Worm (Caenorhabditis elegans): ENCODE measurements around the gene nlt-1.

Gene nlt-1

ce11 chrII:9967999-9968706 is 32.8 kb downstream of the nlt-1 start, which contains the start of the genes R53.4 and psf-1 (continued):
- TF ChIP-seq tlf-1 (GFP tag; optimal IDR thresholded peaks at IDR 0.05): no peak
- peak; percentile 47; the same call in 1 of the 2 replicates for TF ChIP-seq let-526 (GFP tag; IDR thresholded peaks at IDR 0.05)
- no peak for TF ChIP-seq B0035.1 (tag; optimal IDR thresholded peaks at IDR 0.05)
- TF ChIP-seq lin-35 (GFP tag; optimal IDR thresholded peaks at IDR 0.05): no peak
- no peak for TF ChIP-seq atf-7 (tag; optimal IDR thresholded peaks at IDR 0.05)
- peak; percentile 59 for TF ChIP-seq attf-5 (GFP tag; optimal IDR thresholded peaks at IDR 0.05)
- TF ChIP-seq somi-1 (GFP tag; optimal IDR thresholded peaks at IDR 0.05): no peak
- TF ChIP-seq lsl-1 (GFP tag; optimal IDR thresholded peaks at IDR 0.05): peak; percentile 62
- TF ChIP-seq pbrm-1 (GFP tag; IDR thresholded peaks at IDR 0.05): no peak; the same call in 1 of the 2 replicates
- TF ChIP-seq rec-8 (tag; optimal IDR thresholded peaks at IDR 0.05): no peak
- TF ChIP-seq F39B2.1 (GFP tag; IDR thresholded peaks at IDR 0.05): no peak
- no peak for TF ChIP-seq hlh-12 (tag; optimal IDR thresholded peaks at IDR 0.05)
- no peak for TF ChIP-seq repo-1 (tag; optimal IDR thresholded peaks at IDR 0.05)
- no peak for TF ChIP-seq ets-4 (GFP tag; optimal IDR thresholded peaks at IDR 0.05)
- no peak for TF ChIP-seq F10E7.11 (tag; optimal IDR thresholded peaks at IDR 0.05)
- TF ChIP-seq athp-1 (tag; optimal IDR thresholded peaks at IDR 0.05): no peak
- TF ChIP-seq egl-18 (GFP tag; IDR thresholded peaks at IDR 0.05): no peak
- peak; percentile 29 for TF ChIP-seq sptf-2 (GFP tag; optimal IDR thresholded peaks at IDR 0.05)
- peak; percentile 57 for TF ChIP-seq dpl-1 (GFP tag; optimal IDR thresholded peaks at IDR 0.05)
- no peak for TF ChIP-seq ccch-3 (GFP tag; optimal IDR thresholded peaks at IDR 0.05)
- TF ChIP-seq madf-3 (GFP tag; IDR thresholded peaks at IDR 0.05): no peak
- TF ChIP-seq B0336.3 (GFP tag; IDR thresholded peaks at IDR 0.05): no peak
- TF ChIP-seq F52B5.7 (tag; optimal IDR thresholded peaks at IDR 0.05): no peak
- TF ChIP-seq ama-1 (optimal IDR thresholded peaks at IDR 0.05): no peak
- no peak for TF ChIP-seq ama-1 (GFP tag; optimal IDR thresholded peaks at IDR 0.05)
- no peak for TF ChIP-seq ceh-58 (GFP tag; IDR thresholded peaks at IDR 0.05)
- TF ChIP-seq ceh-40 (GFP tag; IDR thresholded peaks at IDR 0.05): no peak
- TF ChIP-seq lir-1 (GFP tag; conservative IDR thresholded peaks at IDR 0.05): 0 out of 2 replicates have a peak, but pooled peaks have one; percentile 32
- TF ChIP-seq xnd-1 (tag; optimal IDR thresholded peaks at IDR 0.05): no peak
- no peak for TF ChIP-seq hrde-1 (tag; optimal IDR thresholded peaks at IDR 0.05; ENCODE audit: borderline replicate concordance)
- TF ChIP-seq chd-7 (tag; optimal IDR thresholded peaks at IDR 0.05): no peak
- no peak for TF ChIP-seq ztf-25 (GFP tag; IDR thresholded peaks at IDR 0.05)
- TF ChIP-seq F49E8.2 (tag; optimal IDR thresholded peaks at IDR 0.05; ENCODE audit: insufficient read depth): no peak
- TF ChIP-seq rpc-1 (optimal IDR thresholded peaks at IDR 0.05): no peak
- TF ChIP-seq rpc-1 (tag; optimal IDR thresholded peaks at IDR 0.05): no peak
- no peak for TF ChIP-seq T07F8.4 (tag; optimal IDR thresholded peaks at IDR 0.05)
- TF ChIP-seq egl-44 (GFP tag; IDR thresholded peaks at IDR 0.05): 0 out of 2 replicates have a peak, but pooled peaks have one; percentile 15
- TF ChIP-seq egrh-3 (GFP tag; IDR thresholded peaks at IDR 0.05): no peak
- TF ChIP-seq aptf-3 (GFP tag; IDR thresholded peaks at IDR 0.05): no peak
- TF ChIP-seq nfya-2 (GFP tag; IDR thresholded peaks at IDR 0.05): no peak
- no peak for TF ChIP-seq bed-1 (GFP tag; IDR thresholded peaks at IDR 0.05)
- TF ChIP-seq ztf-18 (tag; optimal IDR thresholded peaks at IDR 0.05): no peak
- no peak for TF ChIP-seq Y95B8A.8 (GFP tag; IDR thresholded peaks at IDR 0.05)
- peak; percentile 17 for TF ChIP-seq tbp1 (GFP tag; optimal IDR thresholded peaks at IDR 0.05)
- no peak for TF ChIP-seq lag-1 (GFP tag; IDR thresholded peaks at IDR 0.05)
- peak; percentile 36; the same call in 1 of the 2 replicates for TF ChIP-seq ztf-6 (GFP tag; IDR thresholded peaks at IDR 0.05)
- no peak for TF ChIP-seq mes-4 (tag; optimal IDR thresholded peaks at IDR 0.05)
- peak; percentile 46 for TF ChIP-seq efl-1 (GFP tag; optimal IDR thresholded peaks at IDR 0.05)
- no peak for TF ChIP-seq tbx-9 (tag; optimal IDR thresholded peaks at IDR 0.05; ENCODE audit: borderline replicate concordance)
